Worm (Caenorhabditis elegans) whole organism, young adult: ENCODE measurements around the gene VC5.2.

ENCODE experiments used
- F55B11.4 ChIP-seq: sonication (generic microtip); optimal IDR thresholded peaks from 2 replicates; lab custom pipeline; 2016; ENCODE audit warnings: missing compliant biosample characterization, missing genetic modification characterization, borderline replicate concordance; ENCODE audit not compliant: insufficient read depth
- Y95B8A.8 ChIP-seq: fragments of 200-800 bp; sonication (Bioruptor generic); IDR thresholded peaks from 2 replicates; pipeline ENCODE4 v1.3.6; 2022; ENCODE audit warnings: missing genetic modification reagents, missing genetic modification characterization, missing compliant biosample characterization
- ama-1 ChIP-seq, 3 experiments: fragments of 150-350 bp in 1 of 3; sonication (generic microtip) in 2 of 3; optimal IDR thresholded peaks; 2 replicates each; lab custom pipeline; 2014 to 2018; ENCODE audit warnings: missing biosample characterization in 2 of 3, missing genetic modification characterization in 2 of 3, missing genetic modification reagents in 2 of 3
- bed-2 ChIP-seq: fragments of 200-800 bp; sonication (Bioruptor generic); IDR thresholded peaks from 2 replicates; pipeline ENCODE4 v1.3.6; 2022; ENCODE audit warnings: missing genetic modification reagents, missing genetic modification characterization, missing compliant biosample characterization
- lin-35 ChIP-seq, 3 experiments: fragments of 150-350 bp in 2 of 3; sonication (generic microtip) in 1 of 3; optimal IDR thresholded peaks; 2 replicates each; lab custom pipeline; 2014 to 2018; ENCODE audit warnings: missing biosample characterization in 3 of 3, missing genetic modification characterization in 3 of 3, missing genetic modification reagents in 3 of 3
- madf-3 ChIP-seq: fragments of 200-800 bp; sonication (Bioruptor generic); IDR thresholded peaks from 2 replicates; pipeline ENCODE4 v1.3.6; 2022; ENCODE audit warnings: missing genetic modification reagents, missing genetic modification characterization, missing compliant biosample characterization
- mel-28 ChIP-seq: sonication (generic microtip); optimal IDR thresholded peaks from 2 replicates; lab custom pipeline; 2016; ENCODE audit warnings: borderline replicate concordance, mild to moderate bottlenecking, missing genetic modification characterization, missing compliant biosample characterization
- mes-4 ChIP-seq: sonication (generic microtip); optimal IDR thresholded peaks from 2 replicates; lab custom pipeline; 2016; ENCODE audit warnings: missing genotype, missing genetic modification characterization, missing compliant biosample characterization
- rpc-1 ChIP-seq, 2 experiments: fragments of 150-350 bp in 1 of 2; sonication (generic microtip) in 1 of 2; optimal IDR thresholded peaks; 2 replicates each; lab custom pipeline; 2014 to 2018; ENCODE audit warnings: missing biosample characterization in 1 of 2, missing genetic modification characterization in 1 of 2, missing genetic modification reagents in 1 of 2, missing genotype in 1 of 2
- snpc-4 ChIP-seq, 5 experiments: fragments of 150-350 bp in 1 of 5; sonication (generic microtip) in 4 of 5; optimal IDR thresholded peaks; 2 replicates each; lab custom pipeline; 2014 to 2018; ENCODE audit warnings: missing genetic modification characterization in 5 of 5, missing biosample characterization in 3 of 5, antibody characterized with exemption in 2 of 5, mild to moderate bottlenecking in 2 of 5, missing compliant biosample characterization in 2 of 5, missing genotype in 2 of 5, moderate library complexity in 2 of 5, missing genetic modification reagents in 1 of 5
- unc-130 ChIP-seq: sonication (generic microtip); optimal IDR thresholded peaks from 2 replicates; lab custom pipeline; 2016; ENCODE audit warnings: missing genetic modification reagents, missing genetic modification characterization, missing compliant biosample characterization

DNA sequence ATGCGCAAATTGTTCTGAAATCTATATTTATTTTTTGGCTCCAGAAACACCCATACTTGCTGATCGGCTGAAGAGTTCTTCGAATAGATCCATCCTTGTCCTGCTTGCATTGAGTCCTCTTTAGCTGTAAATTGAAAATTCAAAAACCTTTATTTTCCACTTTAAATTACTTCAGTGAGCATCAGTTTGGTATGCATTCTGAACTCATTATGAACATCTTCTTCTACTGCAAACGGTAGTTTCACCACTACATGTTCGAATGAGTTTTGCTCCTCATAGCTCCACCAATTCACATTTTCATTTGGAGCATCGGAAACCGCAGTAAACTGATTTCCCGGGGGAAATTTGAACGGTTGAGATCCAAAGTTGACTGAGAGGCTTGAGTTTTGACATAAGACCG, 35.6 kb upstream of the VC5.2 start:
- TF ChIP-seq bed-2 (no peak), unc-130 (GFP tag; lab: Kevin White, UChicago) (no peak), snpc-4 (GFP tag; optimal IDR thresholded peaks at IDR 0.05; lab: Kevin White, UChicago) (no peak), snpc-4 (tag; optimal IDR thresholded peaks at IDR 0.05; lab: Kevin White, UChicago) (no peak), lin-35 (GFP tag; optimal IDR thresholded peaks at IDR 0.05; lab: Kevin White, UChicago) (no peak), mes-4 (tag; lab: Kevin White, UChicago) (no peak), ama-1 (optimal IDR thresholded peaks at IDR 0.05; lab: Kevin White, UChicago) (no peak), ama-1 (GFP tag; optimal IDR thresholded peaks at IDR 0.05; lab: Kevin White, UChicago) (no peak), Y95B8A.8 (no peak), mel-28 (tag; lab: Kevin White, UChicago) (no peak), madf-3 (GFP tag; lab: Robert Waterston, UW) (no peak), rpc-1 (optimal IDR thresholded peaks at IDR 0.05; lab: Kevin White, UChicago) (no peak), rpc-1 (tag; optimal IDR thresholded peaks at IDR 0.05; lab: Kevin White, UChicago) (no peak), F55B11.4 (tag; lab: Kevin White, UChicago) (no peak)
